Fruit fly (Drosophila melanogaster) whole organism, embryonic: Measurements from ENCODE around the gene CG16798.

Experiments used
- ATbp ChIP-seq: fragments of 200-800 bp; sonication (Bioruptor generic); optimal IDR thresholded peaks from 2 replicates; lab custom pipeline; 2017; ENCODE audit warnings: missing biosample characterization, mild to moderate bottlenecking, missing genetic modification characterization, missing genetic modification reagents
- CG10209 ChIP-seq: fragments of 200-800 bp; sonication (Bioruptor generic); optimal IDR thresholded peaks from 3 replicates; lab custom pipeline; 2017; ENCODE audit warnings: missing biosample characterization, mild to moderate bottlenecking, missing genetic modification characterization, missing genetic modification reagents
- CG10267 ChIP-seq: fragments of 200-800 bp; sonication (Bioruptor generic); optimal IDR thresholded peaks from 2 replicates; lab custom pipeline; 2018; ENCODE audit warnings: missing biosample characterization, mild to moderate bottlenecking, missing genetic modification characterization, moderate library complexity
- CG10979 ChIP-seq: fragments of 200-800 bp; sonication (Bioruptor generic); optimal IDR thresholded peaks from 2 replicates; lab custom pipeline; 2018; ENCODE audit warnings: missing biosample characterization, mild to moderate bottlenecking, missing genetic modification characterization, moderate library complexity
- CG11504 ChIP-seq: fragments of 200-800 bp; sonication (Bioruptor generic); optimal IDR thresholded peaks from 3 replicates; lab custom pipeline; 2019; ENCODE audit warnings: missing biosample characterization, mild to moderate bottlenecking, missing genetic modification characterization, moderate library complexity
- CG12071 ChIP-seq: fragments of 200-800 bp; sonication (Bioruptor generic); optimal IDR thresholded peaks from 3 replicates; lab custom pipeline; 2018; ENCODE audit warnings: missing biosample characterization, mild to moderate bottlenecking, missing genetic modification characterization
- CG12391 ChIP-seq: fragments of 200-800 bp; sonication (Bioruptor generic); optimal IDR thresholded peaks from 3 replicates; lab custom pipeline; 2018; ENCODE audit warnings: missing biosample characterization, mild to moderate bottlenecking, missing genetic modification characterization, moderate library complexity
- CG12659 ChIP-seq: fragments of 200-800 bp; sonication (Bioruptor generic); optimal IDR thresholded peaks from 3 replicates; lab custom pipeline; 2017; ENCODE audit warnings: mild to moderate bottlenecking, missing biosample characterization, missing genetic modification reagents, missing genetic modification characterization
- CG12942 ChIP-seq: fragments of 200-800 bp; sonication (Bioruptor generic); optimal IDR thresholded peaks from 3 replicates; lab custom pipeline; 2016; ENCODE audit warnings: missing biosample characterization, missing genetic modification characterization
- CG13894 ChIP-seq: fragments of 200-800 bp; sonication (Bioruptor generic); optimal IDR thresholded peaks from 3 replicates; lab custom pipeline; 2018; ENCODE audit warnings: missing biosample characterization, mild to moderate bottlenecking, missing genetic modification characterization, moderate library complexity
- CG16779 ChIP-seq: fragments of 200-800 bp; sonication (Bioruptor generic); IDR thresholded peaks from 2 replicates; pipeline ENCODE4 v1.3.6; 2022; ENCODE audit warnings: missing biosample characterization, missing genetic modification characterization
- CG1792 ChIP-seq: fragments of 200-800 bp; sonication (Bioruptor generic); optimal IDR thresholded peaks from 2 replicates; lab custom pipeline; 2016; ENCODE audit warnings: missing biosample characterization, missing genetic modification characterization
- CG18619 ChIP-seq: fragments of 200-800 bp; sonication (Bioruptor generic); optimal IDR thresholded peaks from 3 replicates; lab custom pipeline; 2017; ENCODE audit warnings: missing biosample characterization, mild to moderate bottlenecking, missing genetic modification characterization
- CG2116 ChIP-seq: fragments of 200-800 bp; sonication (Bioruptor generic); optimal IDR thresholded peaks from 3 replicates; lab custom pipeline; 2018; ENCODE audit warnings: missing biosample characterization, mild to moderate bottlenecking, missing genetic modification characterization
- CG3065 ChIP-seq: fragments of 200-800 bp; sonication (Bioruptor generic); optimal IDR thresholded peaks from 2 replicates; lab custom pipeline; 2016; ENCODE audit warnings: missing biosample characterization, missing genetic modification characterization
- CG31224 ChIP-seq: fragments of 200-800 bp; sonication (Bioruptor generic); IDR thresholded peaks from 2 replicates; pipeline ENCODE4 v1.3.6; 2022; ENCODE audit warnings: missing biosample characterization, missing genetic modification characterization
- CG3163 ChIP-seq: fragments of 200-800 bp; sonication (Bioruptor generic); optimal IDR thresholded peaks from 3 replicates; lab custom pipeline; 2016; ENCODE audit warnings: missing biosample characterization, missing genetic modification characterization
- CG32532 ChIP-seq: fragments of 200-800 bp; sonication (Bioruptor generic); IDR thresholded peaks from 2 replicates; pipeline ENCODE4 v1.3.6; 2022; ENCODE audit warnings: missing biosample characterization, missing genetic modification characterization
- CG32767 ChIP-seq: fragments of 200-800 bp; sonication (Bioruptor generic); IDR thresholded peaks from 2 replicates; pipeline ENCODE4 v1.3.6; 2022; ENCODE audit warnings: missing biosample characterization, missing genetic modification characterization
- CG3281 ChIP-seq: fragments of 200-800 bp; sonication (Bioruptor generic); optimal IDR thresholded peaks from 3 replicates; lab custom pipeline; 2017; ENCODE audit warnings: missing biosample characterization, mild to moderate bottlenecking, missing genetic modification characterization
- CG7987 ChIP-seq: fragments of 200-800 bp; sonication (Bioruptor generic); optimal IDR thresholded peaks from 2 replicates; lab custom pipeline; 2018; ENCODE audit warnings: missing biosample characterization, mild to moderate bottlenecking, missing genetic modification characterization, moderate library complexity
- CG9437 ChIP-seq: fragments of 200-800 bp; sonication (Bioruptor generic); optimal IDR thresholded peaks from 2 replicates; lab custom pipeline; 2018; ENCODE audit warnings: missing biosample characterization, mild to moderate bottlenecking, missing genetic modification characterization
- CG9876 ChIP-seq: fragments of 200-800 bp; sonication (Bioruptor generic); optimal IDR thresholded peaks from 2 replicates; lab custom pipeline; 2016; ENCODE audit warnings: missing biosample characterization, missing genetic modification characterization
- CkIIα-i1 ChIP-seq: fragments of 200-800 bp; sonication (Bioruptor generic); IDR thresholded peaks from 2 replicates; pipeline ENCODE4 v1.3.6; 2022; ENCODE audit warnings: missing biosample characterization, missing genetic modification characterization
- D19B ChIP-seq: fragments of 200-800 bp; sonication (Bioruptor generic); optimal IDR thresholded peaks from 2 replicates; lab custom pipeline; 2017; ENCODE audit warnings: missing biosample characterization, mild to moderate bottlenecking, missing genetic modification characterization
- Deaf1 ChIP-seq: fragments of 200-800 bp; optimal IDR thresholded peaks from 3 replicates; lab custom pipeline; 2019; ENCODE audit warnings: missing biosample characterization, mild to moderate bottlenecking, missing genetic modification characterization, moderate library complexity
- Fer1 ChIP-seq: fragments of 200-800 bp; sonication (Bioruptor generic); optimal IDR thresholded peaks from 2 replicates; lab custom pipeline; 2017; ENCODE audit warnings: missing biosample characterization, mild to moderate bottlenecking, missing genetic modification characterization
- HLH3B ChIP-seq: fragments of 200-800 bp; sonication (Bioruptor generic); IDR thresholded peaks from 2 replicates; pipeline ENCODE4 v1.3.6; 2022; ENCODE audit warnings: missing biosample characterization, missing genetic modification characterization
- Hand ChIP-seq: fragments of 200-800 bp; sonication (Bioruptor generic); optimal IDR thresholded peaks from 2 replicates; lab custom pipeline; 2017; ENCODE audit warnings: mild to moderate bottlenecking, missing biosample characterization, missing genetic modification reagents, missing genetic modification characterization
- ap ChIP-seq: fragments of 200-800 bp; sonication (Bioruptor generic); IDR thresholded peaks from 2 replicates; pipeline ENCODE4 v1.3.6; 2022; ENCODE audit warnings: missing biosample characterization, missing genetic modification characterization
- caup ChIP-seq: fragments of 200-800 bp; sonication (Bioruptor generic); optimal IDR thresholded peaks from 3 replicates; lab custom pipeline; 2017; ENCODE audit warnings: missing biosample characterization, mild to moderate bottlenecking, missing genetic modification characterization, moderate library complexity; ENCODE audit not compliant: severe bottlenecking
- chif ChIP-seq, 2 experiments: fragments of 200-800 bp; sonication (Bioruptor generic); optimal IDR thresholded peaks; 3 replicates each; lab custom pipeline; 2016; ENCODE audit warnings: missing biosample characterization in 2 of 2, missing genetic modification characterization in 2 of 2
- croc ChIP-seq: fragments of 200-800 bp; sonication (Bioruptor generic); conservative IDR thresholded peaks from 3 replicates; pipeline ENCODE4 v1.3.6; 2022; ENCODE audit warnings: missing biosample characterization, missing genetic modification characterization
- crp ChIP-seq, 2 experiments: fragments of 200-800 bp; sonication (Bioruptor generic); optimal IDR thresholded peaks; 2 replicates in 1 of 2; 3 replicates in 1 of 2; lab custom pipeline; 2017; ENCODE audit warnings: missing biosample characterization in 2 of 2, missing genetic modification characterization in 2 of 2, mild to moderate bottlenecking in 1 of 2, moderate library complexity in 1 of 2
- en ChIP-seq: fragments of 200-800 bp; sonication (Bioruptor generic); optimal IDR thresholded peaks from 2 replicates; lab custom pipeline; 2016; ENCODE audit warnings: missing biosample characterization, missing genetic modification characterization
- ewg ChIP-seq: fragments of 200-800 bp; sonication (Bioruptor generic); optimal IDR thresholded peaks from 3 replicates; lab custom pipeline; 2017; ENCODE audit warnings: mild to moderate bottlenecking, missing biosample characterization, missing genetic modification reagents, missing genetic modification characterization
- fd64A ChIP-seq: fragments of 200-800 bp; sonication (Bioruptor generic); optimal IDR thresholded peaks from 3 replicates; lab custom pipeline; 2018; ENCODE audit warnings: missing biosample characterization, mild to moderate bottlenecking, missing genetic modification characterization
- gcm ChIP-seq: fragments of 200-800 bp; sonication (Bioruptor generic); optimal IDR thresholded peaks from 2 replicates; lab custom pipeline; 2019; ENCODE audit warnings: missing biosample characterization, mild to moderate bottlenecking, missing genetic modification characterization, moderate library complexity
- gcm2 ChIP-seq: fragments of 200-800 bp; sonication (Bioruptor generic); optimal IDR thresholded peaks from 2 replicates; lab custom pipeline; 2016; ENCODE audit warnings: missing biosample characterization, missing genetic modification characterization
- insv ChIP-seq, 2 experiments: fragments of 200-800 bp; sonication (Bioruptor generic); optimal IDR thresholded peaks; 3 replicates each; lab custom pipeline; 2016 to 2018; ENCODE audit warnings: missing biosample characterization in 2 of 2, missing genetic modification characterization in 2 of 2
- lmd ChIP-seq: fragments of 200-800 bp; sonication (Bioruptor generic); IDR thresholded peaks from 2 replicates; pipeline ENCODE4 v1.3.6; 2022; ENCODE audit warnings: missing biosample characterization, missing genetic modification characterization
- mirr ChIP-seq: fragments of 200-800 bp; sonication (Bioruptor generic); optimal IDR thresholded peaks from 3 replicates; lab custom pipeline; 2018; ENCODE audit warnings: missing biosample characterization, mild to moderate bottlenecking, missing genetic modification characterization
- nerfin-1 ChIP-seq: fragments of 200-800 bp; sonication (Bioruptor generic); optimal IDR thresholded peaks from 3 replicates; lab custom pipeline; 2019; ENCODE audit warnings: missing biosample characterization, mild to moderate bottlenecking, missing genetic modification characterization, moderate library complexity
- pita ChIP-seq: fragments of 200-800 bp; sonication (Bioruptor generic); optimal IDR thresholded peaks from 2 replicates; lab custom pipeline; 2017; ENCODE audit warnings: missing biosample characterization, mild to moderate bottlenecking, missing genetic modification characterization
- sens-2 ChIP-seq: fragments of 200-800 bp; sonication (Bioruptor generic); IDR thresholded peaks from 2 replicates; pipeline ENCODE4 v1.3.6; 2022; ENCODE audit warnings: missing biosample characterization, missing genetic modification characterization
- slp2 ChIP-seq: fragments of 200-800 bp; sonication (Bioruptor generic); optimal IDR thresholded peaks from 2 replicates; lab custom pipeline; 2016; ENCODE audit warnings: missing biosample characterization, missing genetic modification characterization
- sob ChIP-seq: fragments of 200-800 bp; sonication (Bioruptor generic); IDR thresholded peaks from 2 replicates; pipeline ENCODE4 v1.3.6; 2022; ENCODE audit warnings: missing biosample characterization, missing genetic modification characterization
- tgo ChIP-seq: fragments of 200-800 bp; sonication (Bioruptor generic); IDR thresholded peaks from 3 replicates; pipeline ENCODE4 v1.3.6; 2022; ENCODE audit warnings: missing biosample characterization, missing genetic modification characterization
- twi ChIP-seq: fragments of 200-800 bp; optimal IDR thresholded peaks from 2 replicates; lab custom pipeline; 2019; ENCODE audit warnings: missing biosample characterization, mild to moderate bottlenecking, missing genetic modification characterization, moderate library complexity
- unpg ChIP-seq: fragments of 200-800 bp; sonication (Bioruptor generic); optimal IDR thresholded peaks from 3 replicates; lab custom pipeline; 2018; ENCODE audit warnings: missing biosample characterization, mild to moderate bottlenecking, missing genetic modification characterization, moderate library complexity
- usp ChIP-seq: fragments of >200 bp; optimal IDR thresholded peaks from 2 replicates; lab custom pipeline; 2017; ENCODE audit warnings: missing biosample characterization, missing genetic modification characterization
- wor ChIP-seq: fragments of 200-800 bp; sonication (Bioruptor generic); IDR thresholded peaks from 2 replicates; pipeline ENCODE4 v1.3.6; 2022; ENCODE audit warnings: missing biosample characterization, missing genetic modification characterization

CG16798 gene

DNA sequence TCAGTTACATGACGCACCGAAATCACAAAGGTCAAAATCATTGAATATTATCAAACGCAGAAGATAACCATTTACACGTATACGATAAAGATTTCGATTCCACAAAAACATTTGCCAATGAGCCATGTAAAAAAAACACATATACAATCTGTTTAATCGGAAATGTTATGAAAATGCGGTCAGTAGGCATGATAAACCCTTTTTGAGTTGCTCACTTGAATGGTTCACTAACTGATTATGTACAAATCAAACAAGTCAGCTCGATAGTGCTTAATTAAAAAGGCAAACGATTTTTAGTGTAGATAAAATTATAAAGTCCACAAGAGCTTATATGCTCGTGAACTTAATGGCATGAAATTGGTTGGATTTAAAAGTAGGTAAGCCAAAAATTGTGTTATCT, 14.9 kb upstream of the CG16798 start (continued):
- no peak for TF ChIP-seq D19B (GFP tag; lab: Kevin White, UChicago)
- TF ChIP-seq twi (tag; lab: Kevin White, UChicago) = no peak
- no peak for TF ChIP-seq wor (GFP tag; lab: Robert Waterston, UW)
- no peak for TF ChIP-seq CG2116 (GFP tag; lab: Kevin White, UChicago)
- no peak for TF ChIP-seq CG1792 (GFP tag; lab: Kevin White, UChicago)
- no peak for TF ChIP-seq CG10979
- no peak for TF ChIP-seq ap (GFP tag; lab: Robert Waterston, UW)
- TF ChIP-seq usp = no peak
- TF ChIP-seq CG12391 = no peak
- no peak for TF ChIP-seq lmd
- TF ChIP-seq CG9437 (GFP tag; lab: Kevin White, UChicago) = no peak
- TF ChIP-seq ewg (GFP tag; lab: Kevin White, UChicago) = no peak
- TF ChIP-seq pita = no peak
- TF ChIP-seq gcm (GFP tag; lab: Kevin White, UChicago) = no peak
- no peak for TF ChIP-seq caup
- TF ChIP-seq CG10209 (GFP tag; lab: Kevin White, UChicago) = no peak
- no peak for TF ChIP-seq fd64A (GFP tag; lab: Kevin White, UChicago)
- no peak for TF ChIP-seq CG16779 (GFP tag; lab: Robert Waterston, UW)
- no peak for TF ChIP-seq CG7987
- no peak for TF ChIP-seq CG13894 (tag; lab: Kevin White, UChicago)
- TF ChIP-seq CG3065 (GFP tag; lab: Kevin White, UChicago) = no peak
- TF ChIP-seq CG32767 (GFP tag; lab: Robert Waterston, UW) = no peak
- no peak for TF ChIP-seq sob (GFP tag; lab: Robert Waterston, UW)
- no peak for TF ChIP-seq CG10267 (tag; lab: Kevin White, UChicago)
- no peak for TF ChIP-seq CG12942
- no peak for TF ChIP-seq CG18619 (GFP tag; lab: Kevin White, UChicago)
- no peak for TF ChIP-seq en (GFP tag; lab: Kevin White, UChicago)
- peak; percentile 90 for TF ChIP-seq mirr (GFP tag; lab: Kevin White, UChicago)
- no peak for TF ChIP-seq CG9876 (GFP tag; lab: Kevin White, UChicago)
- TF ChIP-seq CG3281 (GFP tag; lab: Kevin White, UChicago) = no peak
- TF ChIP-seq CG32532 (GFP tag; lab: Robert Waterston, UW) = no peak
- TF ChIP-seq slp2 (GFP tag; lab: Kevin White, UChicago) = no peak
- no peak for TF ChIP-seq HLH3B (GFP tag; lab: Robert Waterston, UW)
- no peak for TF ChIP-seq nerfin-1 (tag; lab: Kevin White, UChicago)
- no peak for TF ChIP-seq CkIIα-i1 (GFP tag; lab: Robert Waterston, UW)
- no peak for TF ChIP-seq Hand (GFP tag; lab: Kevin White, UChicago)
- no peak for TF ChIP-seq chif (GFP tag; optimal IDR thresholded peaks at IDR 0.05; lab: Kevin White, UChicago)

DNA sequence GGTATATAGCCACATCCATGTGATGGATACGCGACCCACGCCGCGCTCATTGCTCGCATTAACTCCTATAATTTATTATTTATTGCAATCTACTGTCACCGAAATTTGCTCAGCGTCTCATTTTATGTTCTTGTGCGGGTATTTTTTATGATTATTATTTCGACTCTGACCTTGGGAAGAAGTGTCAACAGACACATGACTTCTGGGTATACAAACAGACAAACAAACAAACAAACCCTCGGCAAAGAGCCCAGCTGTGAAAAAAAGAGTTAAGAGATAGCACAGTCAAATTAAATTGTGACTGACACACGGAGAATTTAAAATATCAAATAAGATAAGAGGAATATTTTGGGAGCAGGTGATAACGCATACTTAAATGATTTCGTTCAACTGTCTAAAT, 7.8 kb upstream of the CG16798 start:
- TF ChIP-seq CG12071 (GFP tag; lab: Kevin White, UChicago) = peak; percentile 43
- no peak for TF ChIP-seq insv (GFP tag; optimal IDR thresholded peaks at IDR 0.05; lab: Kevin White, UChicago)
- no peak for TF ChIP-seq crp (GFP tag; optimal IDR thresholded peaks at IDR 0.05; lab: Kevin White, UChicago)
- TF ChIP-seq unpg (GFP tag; lab: Kevin White, UChicago) = peak; percentile 32
- peak; percentile 45 for TF ChIP-seq CG11504 (tag; lab: Kevin White, UChicago)
- no peak for TF ChIP-seq CG31224 (GFP tag; lab: Robert Waterston, UW)
- TF ChIP-seq Deaf1 (tag; lab: Kevin White, UChicago) = no peak
- TF ChIP-seq CG2116 (GFP tag; lab: Kevin White, UChicago) = no peak
- no peak for TF ChIP-seq CG3163 (GFP tag; lab: Kevin White, UChicago)
- TF ChIP-seq sens-2 (GFP tag; lab: Robert Waterston, UW) = no peak
- no peak for TF ChIP-seq tgo (GFP tag; lab: Robert Waterston, UW)
- no peak for TF ChIP-seq croc (GFP tag; lab: Robert Waterston, UW)
- TF ChIP-seq CG13894 (tag; lab: Kevin White, UChicago) = peak; percentile 23
- no peak for TF ChIP-seq gcm2 (GFP tag; lab: Kevin White, UChicago)
- peak; percentile 12 for TF ChIP-seq CG12659
- TF ChIP-seq Fer1 = peak; percentile 55
- TF ChIP-seq ATbp = peak; percentile 46
